Fruit fly (Drosophila melanogaster): ENCODE measurements around the gene CG13255.

The CG13255 gene

DNA sequence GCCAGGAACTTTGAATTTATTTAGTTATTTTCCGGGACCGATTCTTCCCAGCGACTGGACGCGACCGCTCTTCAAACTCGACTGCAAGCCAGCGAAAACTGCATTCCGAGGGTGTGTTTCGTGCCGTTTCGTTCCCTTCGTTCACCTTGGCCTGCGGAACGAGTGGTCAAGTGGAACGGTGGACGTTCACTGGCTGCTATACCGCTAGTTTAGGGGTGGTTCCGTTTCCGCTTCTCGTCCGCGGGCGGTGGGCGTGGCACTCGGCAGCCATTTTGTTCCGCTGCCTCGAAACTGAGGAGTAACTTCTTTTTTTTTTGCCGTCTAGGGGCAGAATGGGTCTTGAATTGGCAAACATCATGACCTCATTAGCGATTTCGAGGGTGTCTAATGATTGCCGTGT lies 44.6 kb upstream of the CG13255 start, which contains the start of gene Six4 (continued):
- TF ChIP-seq tll (GFP tag; optimal IDR thresholded peaks at IDR 0.05), result peak in 1 of 2 experiments; percentile 2
- no peak for TF ChIP-seq Eip74EF (GFP tag; optimal IDR thresholded peaks at IDR 0.05)
- TF ChIP-seq knrl (GFP tag; IDR thresholded peaks at IDR 0.05; ENCODE audit: partially characterized antibody), result no peak
- no peak for TF ChIP-seq CG31365 (tag; optimal IDR thresholded peaks at IDR 0.05)
- TF ChIP-seq pita (GFP tag; optimal IDR thresholded peaks at IDR 0.05), result no peak
- TF ChIP-seq so (GFP tag; IDR thresholded peaks at IDR 0.05), result peak; percentile 64; the same call in 1 of the 3 replicates
- TF ChIP-seq NFAT (GFP tag; IDR thresholded peaks at IDR 0.05), result no peak
- peak; percentile 20 for TF ChIP-seq dmrt11E (tag; optimal IDR thresholded peaks at IDR 0.05)
- TF ChIP-seq CG30020 (tag; optimal IDR thresholded peaks at IDR 0.05), result peak; percentile 8
- no peak for TF ChIP-seq CG17802 (tag; optimal IDR thresholded peaks at IDR 0.05)
- no peak for TF ChIP-seq trh (GFP tag; optimal IDR thresholded peaks at IDR 0.05)
- no peak for TF ChIP-seq btn (GFP tag; optimal IDR thresholded peaks at IDR 0.05)
- TF ChIP-seq Fer2 (tag; optimal IDR thresholded peaks at IDR 0.05), result no peak
- peak; percentile 82 for TF ChIP-seq nerfin-1 (tag; optimal IDR thresholded peaks at IDR 0.05)
- TF ChIP-seq row (GFP tag; IDR thresholded peaks at IDR 0.05), result no peak
- TF ChIP-seq Mes4 (GFP tag; optimal IDR thresholded peaks at IDR 0.05), result no peak
- TF ChIP-seq Lpt (GFP tag; optimal IDR thresholded peaks at IDR 0.05), result no peak
- no peak for TF ChIP-seq CG7963 (GFP tag; IDR thresholded peaks at IDR 0.05; ENCODE audit: partially characterized antibody)
- TF ChIP-seq MTF-1 (GFP tag; optimal IDR thresholded peaks at IDR 0.05; ENCODE audit: borderline replicate concordance), result peak; percentile 32
- TF ChIP-seq Nf-YA (GFP tag; IDR thresholded peaks at IDR 0.05), result 0 out of 2 replicates have a peak, but pooled peaks have one; percentile 44
- TF ChIP-seq ci (GFP tag; IDR thresholded peaks at IDR 0.05), result peak; percentile 59; the same call in 2 of the 3 replicates
- no peak for TF ChIP-seq CrebB (tag; optimal IDR thresholded peaks at IDR 0.05)
- TF ChIP-seq Dfd (GFP tag; optimal IDR thresholded peaks at IDR 0.05), result no peak
- TF ChIP-seq Taf1 (GFP tag; IDR thresholded peaks at IDR 0.05), result no peak
- no peak for TF ChIP-seq Hr78 (GFP tag; optimal IDR thresholded peaks at IDR 0.05)
- peak; percentile 5 for TF ChIP-seq CG1603 (tag; optimal IDR thresholded peaks at IDR 0.05)
- TF ChIP-seq en (GFP tag; optimal IDR thresholded peaks at IDR 0.05), result no peak
- no peak for TF ChIP-seq sna (GFP tag; IDR thresholded peaks at IDR 0.05; ENCODE audit: partially characterized antibody)
- TF ChIP-seq caup (GFP tag; optimal IDR thresholded peaks at IDR 0.05; ENCODE audit: severe bottlenecking), result no peak
- TF ChIP-seq gcm (GFP tag; optimal IDR thresholded peaks at IDR 0.05), result peak; percentile 24
- no peak for TF ChIP-seq sd (tag; optimal IDR thresholded peaks at IDR 0.05)
- TF ChIP-seq otp (GFP tag; IDR thresholded peaks at IDR 0.05), result 0 out of 3 replicates have a peak, but pooled peaks have one; percentile 18
- TF ChIP-seq pros (GFP tag; optimal IDR thresholded peaks at IDR 0.05), result peak; percentile 26
- no peak for TF ChIP-seq CG11085 (GFP tag; IDR thresholded peaks at IDR 0.05)
- peak; percentile 41 for TF ChIP-seq Ets65A (GFP tag)
- no peak for TF ChIP-seq H15 (GFP tag; IDR thresholded peaks at IDR 0.05)
- no peak for TF ChIP-seq CG32532 (GFP tag; IDR thresholded peaks at IDR 0.05)
- TF ChIP-seq Mad (GFP tag; optimal IDR thresholded peaks at IDR 0.05), result no peak
- peak; percentile 28 for TF ChIP-seq zen (tag; optimal IDR thresholded peaks at IDR 0.05)
- peak; percentile 96 for TF ChIP-seq HLHmδ (GFP tag; optimal IDR thresholded peaks at IDR 0.05)
- peak; percentile 28 for TF ChIP-seq CG8290 (GFP tag; optimal IDR thresholded peaks at IDR 0.05)
- peak in 1 of 2 experiments; percentile 92 for TF ChIP-seq CG8290 (tag; optimal IDR thresholded peaks at IDR 0.05)
- TF ChIP-seq ranshi (GFP tag; IDR thresholded peaks at IDR 0.05), result no peak
- 0 out of 3 replicates have a peak, but pooled peaks have one; percentile 12 for TF ChIP-seq CG6175 (GFP tag; IDR thresholded peaks at IDR 0.05)
- TF ChIP-seq Sox100B (GFP tag; optimal IDR thresholded peaks at IDR 0.05), result no peak
- TF ChIP-seq CG17829 (tag; optimal IDR thresholded peaks at IDR 0.05), result peak; percentile 41
- no peak for TF ChIP-seq Opbp (GFP tag; IDR thresholded peaks at IDR 0.05; ENCODE audit: partially characterized antibody)
- peak; percentile 49 for TF ChIP-seq CG6813 (GFP tag; optimal IDR thresholded peaks at IDR 0.05)
- no peak for TF ChIP-seq emc (GFP tag; optimal IDR thresholded peaks at IDR 0.05)
- no peak for TF ChIP-seq CG10274 (GFP tag; optimal IDR thresholded peaks at IDR 0.05)

Data from whole organism, embryonic.